Worm (Caenorhabditis elegans) whole organism, L4/young adult: ENCODE results near the gene pig-1.

Source experiments
- W03F9.2 ChIP-seq: fragments of 150-350 bp; optimal IDR thresholded peaks from 2 replicates; lab custom pipeline; 2014; ENCODE audit warnings: missing biosample characterization, missing genetic modification characterization
- dao-5 ChIP-seq: sonication (generic microtip); optimal IDR thresholded peaks from 2 replicates; lab custom pipeline; 2016; ENCODE audit warnings: missing genotype, missing genetic modification characterization, moderate library complexity, missing compliant biosample characterization
- him-1 ChIP-seq: sonication (generic microtip); optimal IDR thresholded peaks from 2 replicates; lab custom pipeline; 2016; ENCODE audit warnings: missing genotype, missing genetic modification reagents, missing genetic modification characterization, missing compliant biosample characterization

ce11 chrIV:468307-468706, 51.0 kb downstream of the pig-1 start:
- TF ChIP-seq dao-5: no peak
- no peak for TF ChIP-seq him-1 (tag; lab: Kevin White, UChicago)
- TF ChIP-seq W03F9.2 (tag; lab: Kevin White, UChicago): no peak
